Worm (Caenorhabditis elegans) whole organism, early embryonic: Measurements from ENCODE around the gene cya-1.

Experiments used
- F13C5.2 ChIP-seq: sonication (generic microtip); optimal IDR thresholded peaks from 2 replicates; lab custom pipeline; 2017; ENCODE audit warnings: mild to moderate bottlenecking, missing genetic modification characterization, inconsistent platforms, missing compliant biosample characterization
- aly-1 ChIP-seq: sonication (generic microtip); optimal IDR thresholded peaks from 2 replicates; lab custom pipeline; 2016; ENCODE audit warnings: missing genetic modification characterization, missing compliant biosample characterization
- ama-1 ChIP-seq: fragments of 150-350 bp; optimal IDR thresholded peaks from 2 replicates; lab custom pipeline; 2014
- ceh-36 ChIP-seq: sonication (generic microtip); optimal IDR thresholded peaks from 2 replicates; lab custom pipeline; 2016; ENCODE audit warnings: missing genetic modification characterization, inconsistent platforms, missing compliant biosample characterization
- ets-7 ChIP-seq: sonication (generic microtip); optimal IDR thresholded peaks from 2 replicates; lab custom pipeline; 2016; ENCODE audit warnings: missing genotype, missing genetic modification characterization, missing compliant biosample characterization
- flt-1 ChIP-seq: fragments of 200-800 bp; sonication (Bioruptor generic); IDR thresholded peaks from 2 replicates; pipeline ENCODE4 v1.3.6; 2022; ENCODE audit warnings: missing genetic modification characterization, missing compliant biosample characterization
- tbx-37 ChIP-seq: fragments of 200-800 bp; sonication (Bioruptor generic); conservative IDR thresholded peaks from 2 replicates; pipeline ENCODE4 v1.3.6; 2022; ENCODE audit warnings: missing genetic modification reagents, missing genetic modification characterization, missing compliant biosample characterization
- tra-4 ChIP-seq: sonication (generic microtip); optimal IDR thresholded peaks from 2 replicates; lab custom pipeline; 2017; ENCODE audit warnings: missing genetic modification characterization, missing compliant biosample characterization

DNA sequence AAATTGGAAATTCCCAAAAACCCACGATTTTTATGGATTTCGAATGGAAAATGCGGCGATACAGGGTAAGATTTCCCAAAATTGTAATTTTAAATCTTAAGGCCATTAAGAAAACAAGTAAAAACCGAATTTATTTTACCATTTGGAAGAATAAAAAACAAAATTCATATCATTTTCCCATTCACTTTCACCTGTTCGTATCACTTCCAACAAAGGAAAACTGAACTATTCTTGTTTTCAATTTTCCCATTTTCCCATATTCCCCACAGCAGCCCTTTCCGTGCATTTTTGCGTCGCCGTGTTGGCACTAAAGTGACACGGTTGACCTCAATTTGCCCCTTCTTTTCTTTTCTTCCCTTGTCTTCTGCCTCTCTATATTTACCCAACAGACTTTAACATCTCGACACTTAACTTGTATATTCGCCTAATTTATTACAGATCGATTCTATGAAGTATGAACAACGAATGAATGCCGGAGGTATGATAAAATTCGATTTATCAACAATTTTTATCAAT is 16.8 kb upstream of the cya-1 start, which contains the start of gene sec-16A.1:
- TF ChIP-seq ama-1 (no peak), ets-7 (no peak), ceh-36 (no peak), aly-1 (tag; lab: Kevin White, UChicago) (no peak), tra-4 (tag; lab: Kevin White, UChicago) (no peak), F13C5.2 (tag; lab: Kevin White, UChicago) (no peak), flt-1 (no peak), tbx-37 (GFP tag; lab: Robert Waterston, UW) (no peak)
